Worm (Caenorhabditis elegans): ENCODE results near the gene srsx-34.

DNA sequence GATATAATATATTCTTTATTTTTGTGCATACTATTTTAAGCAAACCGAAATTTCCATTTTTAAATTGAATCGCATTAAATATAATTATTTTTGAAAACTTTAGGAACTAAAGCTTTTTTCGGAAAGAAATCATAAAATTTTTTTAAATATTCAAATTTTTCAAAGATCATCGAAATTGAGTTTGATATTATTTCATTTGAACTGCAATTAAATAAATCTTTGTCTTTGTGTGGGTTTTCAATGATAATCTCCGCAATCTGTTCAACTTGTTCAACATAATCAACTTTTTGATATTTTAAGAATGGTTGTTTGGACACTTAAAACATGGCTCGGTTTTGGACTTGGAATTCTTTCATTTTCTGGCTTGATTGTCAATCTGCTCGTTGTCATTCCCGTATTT lies 26.6 kb upstream of the srsx-34 start, which contains the start of gene srx-2:
- no peak for TF ChIP-seq flt-1 (GFP tag; IDR thresholded peaks at IDR 0.05)
- no peak for TF ChIP-seq ztf-23 (GFP tag; IDR thresholded peaks at IDR 0.05)
- TF ChIP-seq tab-1 (GFP tag; IDR thresholded peaks at IDR 0.05), result no peak
- no peak for TF ChIP-seq klf-2 (GFP tag; conservative IDR thresholded peaks at IDR 0.05)
- TF ChIP-seq ztf-29 (GFP tag; IDR thresholded peaks at IDR 0.05), result no peak
- no peak for TF ChIP-seq med-1 (GFP tag; optimal IDR thresholded peaks at IDR 0.05; ENCODE audit: insufficient read depth)
- no peak for TF ChIP-seq ref-1 (GFP tag; conservative IDR thresholded peaks at IDR 0.05)
- no peak for TF ChIP-seq cog-1 (tag; optimal IDR thresholded peaks at IDR 0.05)
- TF ChIP-seq T22C8.4 (GFP tag; IDR thresholded peaks at IDR 0.05), result no peak
